Fruit fly (Drosophila melanogaster) S2 (cell line): Measurements from ENCODE around the gene pip.

Source experiments
- CG8478 ChIP-seq: fragments of >200 bp; optimal IDR thresholded peaks from 2 replicates; lab custom pipeline; 2018
- CTCF ChIP-seq, 2 experiments: fragments of >200 bp; optimal IDR thresholded peaks; 2 replicates each; lab custom pipeline; 2018

- TF ChIP-seq CG8478 (lab: Kevin White, UChicago) (no peak), CTCF (optimal IDR thresholded peaks at IDR 0.05; lab: Kevin White, UChicago) (no peak)
Observed at dm6 chr3L:19261213-19261612, 76.2 kb downstream of the pip start, which contains the start of gene Bet1.
